Fruit fly (Drosophila melanogaster) whole organism, embryonic: Measurements from ENCODE around the gene Gad1.
A peak's percentile ranks its signal among the peaks of the same experiment; 100 is the strongest.

Experiments used
- Aef1 ChIP-seq: fragments of 200-800 bp; sonication (Bioruptor generic); IDR thresholded peaks from 3 replicates; pipeline ENCODE4 v1.3.6; 2022; ENCODE audit warnings: missing biosample characterization, missing genetic modification characterization
- C15 ChIP-seq: fragments of 200-800 bp; sonication (Bioruptor generic); IDR thresholded peaks from 3 replicates; pipeline ENCODE4 v1.3.6; 2022; ENCODE audit warnings: missing biosample characterization, missing genetic modification characterization
- CG10147 ChIP-seq: fragments of 200-800 bp; sonication (Bioruptor generic); optimal IDR thresholded peaks from 2 replicates; lab custom pipeline; 2019; ENCODE audit warnings: missing biosample characterization, mild to moderate bottlenecking, missing genetic modification characterization, moderate library complexity
- CG10267 ChIP-seq: fragments of 200-800 bp; sonication (Bioruptor generic); optimal IDR thresholded peaks from 2 replicates; lab custom pipeline; 2018; ENCODE audit warnings: missing biosample characterization, mild to moderate bottlenecking, missing genetic modification characterization, moderate library complexity
- CG10543 ChIP-seq: fragments of 200-800 bp; sonication (Bioruptor generic); optimal IDR thresholded peaks from 3 replicates; lab custom pipeline; 2017; ENCODE audit warnings: missing biosample characterization, mild to moderate bottlenecking, missing genetic modification characterization, moderate library complexity
- CG11456 ChIP-seq: fragments of 200-800 bp; sonication (Bioruptor generic); IDR thresholded peaks from 3 replicates; pipeline ENCODE4 v1.3.6; 2022; ENCODE audit warnings: missing biosample characterization, missing genetic modification characterization
- CG11695 ChIP-seq: fragments of 200-800 bp; sonication (Bioruptor generic); IDR thresholded peaks from 3 replicates; pipeline ENCODE4 v1.3.6; 2022; ENCODE audit warnings: missing biosample characterization, missing genetic modification characterization
- CG12942 ChIP-seq: fragments of 200-800 bp; sonication (Bioruptor generic); optimal IDR thresholded peaks from 3 replicates; lab custom pipeline; 2016; ENCODE audit warnings: missing biosample characterization, missing genetic modification characterization
- CG14014 ChIP-seq: fragments of 200-800 bp; sonication (Bioruptor generic); IDR thresholded peaks from 2 replicates; pipeline ENCODE4 v1.3.6; 2022; ENCODE audit warnings: missing biosample characterization, missing genetic modification characterization
- CG14667 ChIP-seq: fragments of 200-800 bp; sonication (Bioruptor generic); IDR thresholded peaks from 2 replicates; pipeline ENCODE4 v1.3.6; 2022; ENCODE audit warnings: missing biosample characterization, missing genetic modification characterization
- CG1529 ChIP-seq: fragments of 200-800 bp; sonication (Bioruptor generic); optimal IDR thresholded peaks from 3 replicates; lab custom pipeline; 2018; ENCODE audit warnings: missing biosample characterization, missing genetic modification characterization
- CG1647 ChIP-seq: fragments of 200-800 bp; sonication (Bioruptor generic); optimal IDR thresholded peaks from 3 replicates; lab custom pipeline; 2016; ENCODE audit warnings: missing biosample characterization, missing genetic modification characterization
- CG17612 ChIP-seq: fragments of 200-800 bp; sonication (Bioruptor generic); IDR thresholded peaks from 2 replicates; pipeline ENCODE4 v1.3.6; 2022; ENCODE audit warnings: missing biosample characterization, missing genetic modification characterization
- CG18599 ChIP-seq: fragments of 200-800 bp; sonication (Bioruptor generic); optimal IDR thresholded peaks from 3 replicates; lab custom pipeline; 2017; ENCODE audit warnings: missing biosample characterization, missing genetic modification characterization, mild to moderate bottlenecking, moderate library complexity, missing genetic modification reagents
- CG2199 ChIP-seq: fragments of 200-800 bp; sonication (Bioruptor generic); IDR thresholded peaks from 3 replicates; pipeline ENCODE4 v1.3.6; 2022; ENCODE audit warnings: missing biosample characterization, missing genetic modification characterization
- CG30403 ChIP-seq: fragments of 200-800 bp; sonication (Bioruptor generic); optimal IDR thresholded peaks from 3 replicates; lab custom pipeline; 2016; ENCODE audit warnings: missing biosample characterization, missing genetic modification characterization
- CG31224 ChIP-seq: fragments of 200-800 bp; sonication (Bioruptor generic); IDR thresholded peaks from 2 replicates; pipeline ENCODE4 v1.3.6; 2022; ENCODE audit warnings: missing biosample characterization, missing genetic modification characterization
- CG34422 ChIP-seq: fragments of 200-800 bp; sonication (Bioruptor generic); IDR thresholded peaks from 3 replicates; pipeline ENCODE4 v1.3.6; 2022; ENCODE audit warnings: missing biosample characterization, missing genetic modification characterization
- CG5180 ChIP-seq: fragments of 200-800 bp; sonication (Bioruptor generic); optimal IDR thresholded peaks from 3 replicates; lab custom pipeline; 2017; ENCODE audit warnings: missing biosample characterization, missing genetic modification characterization, mild to moderate bottlenecking, moderate library complexity, missing genetic modification reagents
- CG7963 ChIP-seq: fragments of 200-800 bp; sonication (Bioruptor generic); IDR thresholded peaks from 3 replicates; pipeline ENCODE4 v1.3.6; 2022; ENCODE audit warnings: missing biosample characterization, missing genetic modification characterization; ENCODE audit not compliant: partially characterized antibody
- CG8478 ChIP-seq: fragments of >200 bp; optimal IDR thresholded peaks from 2 replicates; lab custom pipeline; 2018
- CG9215 ChIP-seq: fragments of 200-800 bp; sonication (Bioruptor generic); IDR thresholded peaks from 2 replicates; pipeline ENCODE4 v1.3.6; 2022; ENCODE audit warnings: missing biosample characterization, missing genetic modification characterization
- CG9797 ChIP-seq: fragments of 200-800 bp; sonication (Bioruptor generic); optimal IDR thresholded peaks from 3 replicates; lab custom pipeline; 2018; ENCODE audit warnings: missing biosample characterization, mild to moderate bottlenecking, missing genetic modification characterization
- CkIIα-i1 ChIP-seq: fragments of 200-800 bp; sonication (Bioruptor generic); IDR thresholded peaks from 2 replicates; pipeline ENCODE4 v1.3.6; 2022; ENCODE audit warnings: missing biosample characterization, missing genetic modification characterization
- GATAe ChIP-seq: fragments of 200-800 bp; sonication (Bioruptor generic); conservative IDR thresholded peaks from 2 replicates; pipeline ENCODE4 v1.3.6; 2022; ENCODE audit warnings: missing biosample characterization, missing genetic modification characterization
- Gsc ChIP-seq: fragments of 200-800 bp; sonication (Bioruptor generic); IDR thresholded peaks from 2 replicates; pipeline ENCODE4 v1.3.6; 2022; ENCODE audit warnings: missing biosample characterization, missing genetic modification characterization
- Hand ChIP-seq: fragments of 200-800 bp; sonication (Bioruptor generic); optimal IDR thresholded peaks from 2 replicates; lab custom pipeline; 2017; ENCODE audit warnings: mild to moderate bottlenecking, missing biosample characterization, missing genetic modification reagents, missing genetic modification characterization
- MBD-R2 ChIP-seq: fragments of 200-800 bp; sonication (Bioruptor generic); IDR thresholded peaks from 2 replicates; pipeline ENCODE4 v1.3.6; 2022; ENCODE audit warnings: missing biosample characterization, missing genetic modification characterization
- MESR4 ChIP-seq: fragments of 200-800 bp; sonication (Bioruptor generic); optimal IDR thresholded peaks from 2 replicates; lab custom pipeline; 2018; ENCODE audit warnings: missing biosample characterization, mild to moderate bottlenecking, missing genetic modification characterization, moderate library complexity
- Mad ChIP-seq: fragments of 200-800 bp; sonication (Bioruptor generic); optimal IDR thresholded peaks from 2 replicates; lab custom pipeline; 2016; ENCODE audit warnings: missing biosample characterization, missing genetic modification characterization
- Meics ChIP-seq: fragments of 200-800 bp; sonication (Bioruptor generic); optimal IDR thresholded peaks from 2 replicates; lab custom pipeline; 2017; ENCODE audit warnings: missing biosample characterization, mild to moderate bottlenecking, missing genetic modification characterization
- NK7.1 ChIP-seq: fragments of 200-800 bp; sonication (Bioruptor generic); optimal IDR thresholded peaks from 3 replicates; lab custom pipeline; 2016; ENCODE audit warnings: missing biosample characterization, missing genetic modification characterization
- Sox102F ChIP-seq: fragments of 200-800 bp; sonication (Bioruptor generic); optimal IDR thresholded peaks from 2 replicates; lab custom pipeline; 2018; ENCODE audit warnings: missing biosample characterization, mild to moderate bottlenecking, missing genetic modification characterization, moderate library complexity
- Sry-β ChIP-seq: fragments of 200-800 bp; sonication (Bioruptor generic); optimal IDR thresholded peaks from 2 replicates; lab custom pipeline; 2018; ENCODE audit warnings: missing biosample characterization, mild to moderate bottlenecking, missing genetic modification characterization, moderate library complexity
- Ssrp ChIP-seq: fragments of 200-800 bp; sonication (Bioruptor generic); optimal IDR thresholded peaks from 2 replicates; lab custom pipeline; 2018; ENCODE audit warnings: missing biosample characterization, mild to moderate bottlenecking, missing genetic modification characterization, moderate library complexity
- Taf1 ChIP-seq: fragments of 200-800 bp; sonication (Bioruptor generic); IDR thresholded peaks from 2 replicates; pipeline ENCODE4 v1.3.6; 2022; ENCODE audit warnings: missing biosample characterization, missing genetic modification characterization
- amos ChIP-seq: fragments of 200-800 bp; sonication (Bioruptor generic); IDR thresholded peaks from 2 replicates; pipeline ENCODE4 v1.3.6; 2022; ENCODE audit warnings: missing biosample characterization, missing genetic modification characterization; ENCODE audit not compliant: partially characterized antibody
- emc ChIP-seq: fragments of 200-800 bp; sonication (Bioruptor generic); optimal IDR thresholded peaks from 2 replicates; lab custom pipeline; 2016; ENCODE audit warnings: missing biosample characterization, missing genetic modification characterization
- en ChIP-seq: fragments of 200-800 bp; sonication (Bioruptor generic); optimal IDR thresholded peaks from 2 replicates; lab custom pipeline; 2016; ENCODE audit warnings: missing biosample characterization, missing genetic modification characterization
- fd102C ChIP-seq: fragments of 200-800 bp; sonication (Bioruptor generic); optimal IDR thresholded peaks from 2 replicates; lab custom pipeline; 2018; ENCODE audit warnings: missing biosample characterization, mild to moderate bottlenecking, missing genetic modification characterization, moderate library complexity
- ham ChIP-seq: fragments of 200-800 bp; sonication (Bioruptor generic); IDR thresholded peaks from 2 replicates; pipeline ENCODE4 v1.3.6; 2022; ENCODE audit warnings: missing biosample characterization, missing genetic modification characterization
- kah ChIP-seq: fragments of 200-800 bp; sonication (Bioruptor generic); optimal IDR thresholded peaks from 2 replicates; lab custom pipeline; 2018; ENCODE audit warnings: missing biosample characterization, mild to moderate bottlenecking, missing genetic modification characterization
- ken ChIP-seq: fragments of 200-800 bp; sonication (Bioruptor generic); IDR thresholded peaks from 3 replicates; pipeline ENCODE4 v1.3.6; 2022; ENCODE audit warnings: missing biosample characterization, missing genetic modification characterization
- luna ChIP-seq: fragments of 200-800 bp; sonication (Bioruptor generic); optimal IDR thresholded peaks from 2 replicates; lab custom pipeline; 2016; ENCODE audit warnings: missing biosample characterization, missing genetic modification characterization
- mam ChIP-seq: fragments of 200-800 bp; sonication (Bioruptor generic); optimal IDR thresholded peaks from 3 replicates; lab custom pipeline; 2016; ENCODE audit warnings: missing biosample characterization, missing genetic modification characterization
- prd ChIP-seq, 3 experiments: fragments of >200 bp in 2 of 3; fragments of 200-800 bp in 1 of 3; sonication (Bioruptor generic) in 1 of 3; optimal IDR thresholded peaks in 2 of 3; IDR thresholded peaks in 1 of 3; 2 replicates in 2 of 3; 3 replicates in 1 of 3; pipeline versions ENCODE4 v1.3.6 to Lab custom; 2017 to 2022; ENCODE audit warnings: missing biosample characterization in 1 of 3, missing genetic modification characterization in 1 of 3
- run ChIP-seq: fragments of 200-800 bp; sonication (Bioruptor generic); optimal IDR thresholded peaks from 3 replicates; lab custom pipeline; 2018; ENCODE audit warnings: missing biosample characterization, mild to moderate bottlenecking, missing genetic modification characterization
- sima ChIP-seq: fragments of 200-800 bp; sonication (Bioruptor generic); optimal IDR thresholded peaks from 2 replicates; lab custom pipeline; 2016; ENCODE audit warnings: missing biosample characterization, missing genetic modification characterization
- sna ChIP-seq: fragments of 200-800 bp; sonication (Bioruptor generic); IDR thresholded peaks from 2 replicates; pipeline ENCODE4 v1.3.6; 2022; ENCODE audit warnings: missing biosample characterization, missing genetic modification characterization; ENCODE audit not compliant: partially characterized antibody
- tx ChIP-seq: fragments of 200-800 bp; sonication (Bioruptor generic); optimal IDR thresholded peaks from 2 replicates; lab custom pipeline; 2016; ENCODE audit warnings: missing biosample characterization, missing genetic modification characterization
- wdn ChIP-seq: fragments of 200-800 bp; sonication (Bioruptor generic); IDR thresholded peaks from 2 replicates; pipeline ENCODE4 v1.3.6; 2022; ENCODE audit warnings: missing biosample characterization, missing genetic modification characterization

Gad1 gene

DNA sequence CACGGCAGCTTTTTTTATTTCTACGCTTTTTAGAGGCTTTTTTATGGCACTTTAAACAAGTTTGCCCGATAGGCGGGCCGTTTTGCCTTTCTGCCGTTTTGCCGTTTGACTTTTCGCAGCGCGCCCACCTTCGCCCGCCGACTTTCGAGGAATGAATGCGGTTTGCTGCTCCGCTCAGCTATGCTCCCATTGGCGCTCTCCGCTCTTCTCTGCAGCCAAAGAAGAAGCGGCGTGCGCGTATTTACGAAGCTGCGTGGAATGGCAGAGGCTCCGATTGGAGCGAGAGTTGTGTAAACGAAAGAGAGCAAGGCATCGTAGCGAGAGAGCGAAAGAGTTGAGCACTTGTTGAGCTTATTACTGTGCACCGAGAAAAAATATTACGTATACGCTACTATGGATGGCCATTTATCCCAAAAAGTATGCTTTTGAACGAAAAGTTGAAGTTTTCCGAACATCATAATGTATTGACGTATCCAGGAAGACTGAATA is 16.9 kb downstream of the Gad1 start, which contains the start of gene wit (continued):
- TF ChIP-seq NK7.1 (GFP tag; lab: Kevin White, UChicago): peak; percentile 20
- no peak for TF ChIP-seq Ssrp (tag; lab: Kevin White, UChicago)
- peak; percentile 55 for TF ChIP-seq Hand (GFP tag; lab: Kevin White, UChicago)
- no peak for TF ChIP-seq luna
- no peak for TF ChIP-seq run (tag; lab: Kevin White, UChicago)
- TF ChIP-seq CG17612 (GFP tag; lab: Robert Waterston, UW): no peak
- TF ChIP-seq sna (GFP tag; lab: Robert Waterston, UW): peak; percentile 70
- peak; percentile 49 for TF ChIP-seq CG18599 (GFP tag; lab: Kevin White, UChicago)
- TF ChIP-seq Mad (GFP tag; lab: Kevin White, UChicago): peak; percentile 6
- TF ChIP-seq sima (GFP tag; lab: Kevin White, UChicago): no peak
- TF ChIP-seq ken (GFP tag; lab: Robert Waterston, UW): no peak
- peak; percentile 11 for TF ChIP-seq Meics
- no peak for TF ChIP-seq Gsc (GFP tag; lab: Robert Waterston, UW)
- no peak for TF ChIP-seq CG8478
- TF ChIP-seq MBD-R2: no peak
- peak; percentile 14; the same call in 1 of the 2 replicates for TF ChIP-seq wdn (GFP tag; lab: Robert Waterston, UW)
- TF ChIP-seq en (GFP tag; lab: Kevin White, UChicago): no peak
- TF ChIP-seq mam (GFP tag; lab: Kevin White, UChicago): peak; percentile 22
- no peak for TF ChIP-seq Taf1 (GFP tag; lab: Robert Waterston, UW)
- TF ChIP-seq CG9797 (GFP tag; lab: Kevin White, UChicago): no peak
- TF ChIP-seq emc (GFP tag; lab: Kevin White, UChicago): no peak
- TF ChIP-seq CG1529 (GFP tag; lab: Kevin White, UChicago): no peak
- TF ChIP-seq CG11456 (GFP tag; lab: Robert Waterston, UW): no peak
- no peak for TF ChIP-seq fd102C (GFP tag; lab: Kevin White, UChicago)
- peak; percentile 12 for TF ChIP-seq Sox102F (GFP tag; lab: Kevin White, UChicago)
- no peak for TF ChIP-seq prd (optimal IDR thresholded peaks at IDR 0.05; lab: Kevin White, UChicago)
- TF ChIP-seq prd (GFP tag; IDR thresholded peaks at IDR 0.05; lab: Robert Waterston, UW): no peak
- peak; percentile 79; the same call in 1 of the 3 replicates for TF ChIP-seq CG34422 (GFP tag; lab: Robert Waterston, UW)
- no peak for TF ChIP-seq tx
- no peak for TF ChIP-seq CG1647 (GFP tag; lab: Kevin White, UChicago)
- 0 out of 3 replicates have a peak, but pooled peaks have one; percentile 11 for TF ChIP-seq CG11695
- 0 out of 2 replicates have a peak, but pooled peaks have one; percentile 13 for TF ChIP-seq CG14014
- TF ChIP-seq CG30403 (GFP tag; lab: Kevin White, UChicago): peak; percentile 36
- TF ChIP-seq CG10147 (GFP tag; lab: Kevin White, UChicago): no peak
- no peak for TF ChIP-seq CG12942
- TF ChIP-seq CkIIα-i1 (GFP tag; lab: Robert Waterston, UW): no peak
- no peak for TF ChIP-seq CG5180 (GFP tag; lab: Kevin White, UChicago)
- TF ChIP-seq CG10543: peak; percentile 4
- no peak for TF ChIP-seq GATAe (GFP tag; lab: Robert Waterston, UW)
- TF ChIP-seq kah: peak; percentile 67
- no peak for TF ChIP-seq Aef1 (GFP tag; lab: Robert Waterston, UW)
- 0 out of 3 replicates have a peak, but pooled peaks have one; percentile 26 for TF ChIP-seq C15
- TF ChIP-seq MESR4: no peak
- TF ChIP-seq CG9215: no peak
- no peak for TF ChIP-seq CG7963 (GFP tag; lab: Robert Waterston, UW)
- TF ChIP-seq CG14667 (GFP tag; lab: Robert Waterston, UW): no peak
- TF ChIP-seq CG10267 (tag; lab: Kevin White, UChicago): no peak
- no peak for TF ChIP-seq Sry-β (GFP tag; lab: Kevin White, UChicago)
- no peak; the same call in 1 of the 2 replicates for TF ChIP-seq amos (GFP tag; lab: Robert Waterston, UW)
- TF ChIP-seq CG31224 (GFP tag; lab: Robert Waterston, UW): no peak
- no peak for TF ChIP-seq ham
- no peak for TF ChIP-seq CG2199
